Fruit fly (Drosophila melanogaster) whole organism, prepupa: ENCODE data around the gene CG3505.

Experiments used
- Blimp-1 ChIP-seq: fragments of 200-800 bp; sonication (Bioruptor generic); optimal IDR thresholded peaks from 3 replicates; lab custom pipeline; 2017; ENCODE audit warnings: missing biosample characterization, missing genetic modification characterization, mild to moderate bottlenecking, moderate library complexity, missing genetic modification reagents
- CG10669 ChIP-seq: fragments of 200-800 bp; sonication (Bioruptor generic); optimal IDR thresholded peaks from 3 replicates; lab custom pipeline; 2018; ENCODE audit warnings: missing biosample characterization, mild to moderate bottlenecking, missing genetic modification characterization, moderate library complexity
- CG11294 ChIP-seq: fragments of 200-800 bp; sonication (Bioruptor generic); IDR thresholded peaks from 2 replicates; pipeline ENCODE4 v1.3.6; 2022; ENCODE audit warnings: missing biosample characterization, missing genetic modification characterization
- CG15336 ChIP-seq: fragments of 200-800 bp; sonication (Bioruptor generic); IDR thresholded peaks from 2 replicates; pipeline ENCODE4 v1.3.6; 2022; ENCODE audit warnings: missing biosample characterization, missing genetic modification characterization
- CG16779 ChIP-seq: fragments of 200-800 bp; sonication (Bioruptor generic); optimal IDR thresholded peaks from 3 replicates; lab custom pipeline; 2017; ENCODE audit warnings: missing biosample characterization, mild to moderate bottlenecking, missing genetic modification characterization
- CG3032 ChIP-seq: fragments of 200-800 bp; optimal IDR thresholded peaks from 2 replicates; lab custom pipeline; 2019; ENCODE audit warnings: missing biosample characterization, mild to moderate bottlenecking, missing genetic modification characterization, moderate library complexity
- CG32006 ChIP-seq: fragments of 200-800 bp; sonication (Bioruptor generic); optimal IDR thresholded peaks from 3 replicates; lab custom pipeline; 2017; ENCODE audit warnings: missing biosample characterization, mild to moderate bottlenecking, missing genetic modification characterization
- CG3919 ChIP-seq: fragments of 200-800 bp; sonication (Bioruptor generic); optimal IDR thresholded peaks from 3 replicates; lab custom pipeline; 2016; ENCODE audit warnings: missing biosample characterization, missing genetic modification characterization
- CG4318 ChIP-seq: fragments of 200-800 bp; sonication (Bioruptor generic); optimal IDR thresholded peaks from 3 replicates; lab custom pipeline; 2017; ENCODE audit warnings: missing biosample characterization, mild to moderate bottlenecking, missing genetic modification characterization
- CG6163 ChIP-seq: fragments of 200-800 bp; sonication (Bioruptor generic); IDR thresholded peaks from 3 replicates; pipeline ENCODE4 v1.3.6; 2022; ENCODE audit warnings: missing biosample characterization, missing genetic modification characterization
- CG6276 ChIP-seq: fragments of 200-800 bp; sonication (Bioruptor generic); optimal IDR thresholded peaks from 2 replicates; lab custom pipeline; 2017; ENCODE audit warnings: missing biosample characterization, mild to moderate bottlenecking, missing genetic modification characterization
- CG6792 ChIP-seq: fragments of 200-800 bp; sonication (Bioruptor generic); optimal IDR thresholded peaks from 3 replicates; lab custom pipeline; 2016; ENCODE audit warnings: missing biosample characterization, missing genetic modification characterization
- CG6808 ChIP-seq: fragments of 200-800 bp; sonication (Bioruptor generic); optimal IDR thresholded peaks from 3 replicates; lab custom pipeline; 2017; ENCODE audit warnings: missing biosample characterization, missing genetic modification characterization, mild to moderate bottlenecking, moderate library complexity, missing genetic modification reagents
- CG6854 ChIP-seq: fragments of 200-800 bp; sonication (Bioruptor generic); optimal IDR thresholded peaks from 2 replicates; lab custom pipeline; 2017; ENCODE audit warnings: missing biosample characterization, mild to moderate bottlenecking, missing genetic modification characterization
- CG7368 ChIP-seq: fragments of 200-800 bp; sonication (Bioruptor generic); optimal IDR thresholded peaks from 3 replicates; lab custom pipeline; 2016; ENCODE audit warnings: missing biosample characterization, missing genetic modification characterization
- CG8119 ChIP-seq: fragments of 200-800 bp; sonication (Bioruptor generic); IDR thresholded peaks from 3 replicates; pipeline ENCODE4 v1.3.6; 2022; ENCODE audit warnings: missing biosample characterization, missing genetic modification characterization
- CG8319 ChIP-seq: fragments of 200-800 bp; sonication (Bioruptor generic); optimal IDR thresholded peaks from 3 replicates; lab custom pipeline; 2016; ENCODE audit warnings: missing biosample characterization, missing genetic modification characterization
- CG8632 ChIP-seq: fragments of 200-800 bp; sonication (Bioruptor generic); optimal IDR thresholded peaks from 3 replicates; lab custom pipeline; 2016; ENCODE audit warnings: missing biosample characterization, missing genetic modification characterization
- Eip75B ChIP-seq: fragments of 200-800 bp; sonication (Bioruptor generic); optimal IDR thresholded peaks from 3 replicates; lab custom pipeline; 2016; ENCODE audit warnings: missing biosample characterization, missing genetic modification characterization
- Eip78C ChIP-seq: fragments of 200-800 bp; sonication (Bioruptor generic); peaks from one replicate; lab custom pipeline; 2016; ENCODE audit warnings: missing biosample characterization, missing genetic modification characterization
- Eip93F ChIP-seq: fragments of 200-800 bp; sonication (Bioruptor generic); optimal IDR thresholded peaks from 2 replicates; lab custom pipeline; 2016; ENCODE audit warnings: missing biosample characterization, mild to moderate bottlenecking, missing genetic modification characterization
- Ets96B ChIP-seq: fragments of 200-800 bp; optimal IDR thresholded peaks from 2 replicates; lab custom pipeline; 2019; ENCODE audit warnings: missing biosample characterization, mild to moderate bottlenecking, missing genetic modification characterization, moderate library complexity
- Hr4 ChIP-seq: fragments of 200-800 bp; sonication (Bioruptor generic); optimal IDR thresholded peaks from 3 replicates; lab custom pipeline; 2016; ENCODE audit warnings: missing biosample characterization, missing genetic modification characterization
- Lpt ChIP-seq: fragments of 200-800 bp; sonication (Bioruptor generic); optimal IDR thresholded peaks from 3 replicates; lab custom pipeline; 2016; ENCODE audit warnings: missing biosample characterization, missing genetic modification characterization
- Met ChIP-seq: fragments of 200-800 bp; sonication (Bioruptor generic); optimal IDR thresholded peaks from 3 replicates; lab custom pipeline; 2016; ENCODE audit warnings: missing biosample characterization, missing genetic modification characterization
- Smox ChIP-seq: fragments of 200-800 bp; sonication (Bioruptor generic); optimal IDR thresholded peaks from 3 replicates; lab custom pipeline; 2016; ENCODE audit warnings: missing biosample characterization, missing genetic modification characterization
- Sox102F ChIP-seq: fragments of 200-800 bp; sonication (Bioruptor generic); optimal IDR thresholded peaks from 2 replicates; lab custom pipeline; 2016; ENCODE audit warnings: missing biosample characterization, mild to moderate bottlenecking, missing genetic modification characterization
- Sox14 ChIP-seq: fragments of 200-800 bp; sonication (Bioruptor generic); optimal IDR thresholded peaks from 3 replicates; lab custom pipeline; 2016; ENCODE audit warnings: missing biosample characterization, missing genetic modification characterization
- cyc ChIP-seq: fragments of 200-800 bp; sonication (Bioruptor generic); optimal IDR thresholded peaks from 3 replicates; lab custom pipeline; 2016; ENCODE audit warnings: missing biosample characterization, missing genetic modification characterization
- dac ChIP-seq: fragments of 200-800 bp; sonication (Bioruptor generic); optimal IDR thresholded peaks from 2 replicates; lab custom pipeline; 2017; ENCODE audit warnings: missing biosample characterization, mild to moderate bottlenecking, missing genetic modification characterization
- dsx ChIP-seq: fragments of 200-800 bp; optimal IDR thresholded peaks from 3 replicates; lab custom pipeline; 2019; ENCODE audit warnings: missing biosample characterization, mild to moderate bottlenecking, missing genetic modification characterization, moderate library complexity; ENCODE audit not compliant: poor library complexity, severe bottlenecking
- eg ChIP-seq: fragments of 200-800 bp; sonication (Bioruptor generic); IDR thresholded peaks from 3 replicates; pipeline ENCODE4 v1.3.6; 2022; ENCODE audit warnings: missing biosample characterization, missing genetic modification characterization
- esn ChIP-seq: fragments of 200-800 bp; sonication (Bioruptor generic); optimal IDR thresholded peaks from 2 replicates; lab custom pipeline; 2016; ENCODE audit warnings: missing biosample characterization, mild to moderate bottlenecking, missing genetic modification characterization, moderate library complexity
- fd59A ChIP-seq: fragments of 200-800 bp; sonication (Bioruptor generic); optimal IDR thresholded peaks from 2 replicates; lab custom pipeline; 2017; ENCODE audit warnings: missing biosample characterization, mild to moderate bottlenecking, missing genetic modification characterization, missing genetic modification reagents
- fkh ChIP-seq: fragments of 200-800 bp; sonication (Bioruptor generic); optimal IDR thresholded peaks from 3 replicates; lab custom pipeline; 2017; ENCODE audit warnings: missing biosample characterization, mild to moderate bottlenecking, missing genetic modification characterization, moderate library complexity
- lz ChIP-seq: fragments of 200-800 bp; sonication (Bioruptor generic); optimal IDR thresholded peaks from 3 replicates; lab custom pipeline; 2016; ENCODE audit warnings: missing biosample characterization, missing genetic modification characterization
- net ChIP-seq: fragments of 200-800 bp; sonication (Bioruptor generic); optimal IDR thresholded peaks from 3 replicates; lab custom pipeline; 2016; ENCODE audit warnings: missing biosample characterization, missing genetic modification characterization
- pdm3 ChIP-seq: fragments of 200-800 bp; sonication (Bioruptor generic); optimal IDR thresholded peaks from 3 replicates; lab custom pipeline; 2016; ENCODE audit warnings: missing biosample characterization, missing genetic modification characterization
- ss ChIP-seq, 2 experiments: fragments of 200-800 bp; sonication (Bioruptor generic); optimal IDR thresholded peaks; 2 replicates in 1 of 2; 3 replicates in 1 of 2; lab custom pipeline; 2017 to 2018; ENCODE audit warnings: mild to moderate bottlenecking in 2 of 2, missing biosample characterization in 2 of 2, missing genetic modification characterization in 2 of 2, moderate library complexity in 1 of 2
- svp ChIP-seq: fragments of 200-800 bp; sonication (Bioruptor generic); peaks from one replicate; lab custom pipeline; 2016; ENCODE audit warnings: missing biosample characterization, missing genetic modification characterization
- topi ChIP-seq: fragments of 200-800 bp; sonication (Bioruptor generic); optimal IDR thresholded peaks from 3 replicates; lab custom pipeline; 2016; ENCODE audit warnings: missing biosample characterization, missing genetic modification characterization

The CG3505 gene

DNA sequence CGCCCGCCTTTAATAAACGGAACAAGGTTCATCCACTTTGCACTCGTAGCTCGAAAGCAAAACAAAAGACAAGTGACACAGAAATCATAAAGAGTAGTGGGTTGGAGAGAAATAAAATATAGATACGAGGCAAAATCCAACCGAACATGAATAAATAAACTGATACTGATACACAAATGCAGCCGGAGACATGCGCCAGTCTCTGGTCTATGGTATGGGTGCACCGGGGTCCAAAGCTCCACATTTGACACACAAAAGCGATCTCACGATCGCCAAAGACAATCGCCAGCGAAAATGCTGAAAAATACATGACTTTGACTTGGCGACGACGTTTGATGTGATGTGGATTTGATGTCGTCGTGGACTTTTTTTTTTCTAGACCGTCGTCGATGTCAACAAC is 48.0 kb downstream of the CG3505 start:
- TF ChIP-seq CG32006 (GFP tag; lab: Kevin White, UChicago): no peak
- no peak for TF ChIP-seq Hr4 (GFP tag; lab: Kevin White, UChicago)
- no peak for TF ChIP-seq fd59A
- TF ChIP-seq CG6808 (GFP tag; lab: Kevin White, UChicago): peak; percentile 37
- peak; percentile 32; the same call in 1 of the 3 replicates for TF ChIP-seq eg (GFP tag; lab: Robert Waterston, UW)
- no peak for TF ChIP-seq pdm3 (GFP tag; lab: Kevin White, UChicago)
- no peak for TF ChIP-seq topi
- TF ChIP-seq CG16779 (tag; lab: Kevin White, UChicago): no peak
- TF ChIP-seq CG10669 (GFP tag; lab: Kevin White, UChicago): no peak
- TF ChIP-seq dac (GFP tag; lab: Kevin White, UChicago): no peak
- no peak for TF ChIP-seq Met (GFP tag; lab: Kevin White, UChicago)
- TF ChIP-seq CG6854 (GFP tag; lab: Kevin White, UChicago): no peak
- peak; percentile 14 to 23 for TF ChIP-seq ss (GFP tag; optimal IDR thresholded peaks at IDR 0.05; lab: Kevin White, UChicago)
- TF ChIP-seq CG6276 (GFP tag; lab: Kevin White, UChicago): peak; percentile 42
- TF ChIP-seq CG11294 (GFP tag; lab: Robert Waterston, UW): no peak
- no peak for TF ChIP-seq CG7368 (GFP tag; lab: Kevin White, UChicago)
- TF ChIP-seq CG3032 (tag; lab: Kevin White, UChicago): no peak

DNA sequence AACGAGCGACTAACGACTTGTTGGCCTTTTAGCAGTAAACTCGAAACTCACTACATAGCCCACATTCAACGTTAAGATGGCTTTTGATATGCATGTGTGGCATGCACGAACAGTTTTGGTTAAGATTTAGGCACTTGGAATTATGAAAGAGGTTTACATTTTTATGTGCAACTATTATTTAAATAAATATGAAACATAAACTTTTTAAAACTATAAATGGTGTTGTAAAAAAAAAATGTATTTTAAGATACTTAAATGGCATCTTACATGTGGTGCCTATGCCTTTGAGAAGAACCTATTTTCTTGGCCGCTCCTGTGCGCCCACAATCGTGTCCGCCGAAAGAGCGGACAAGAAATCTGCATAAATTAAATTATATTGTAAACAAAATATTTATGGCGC is 49.1 kb downstream of the CG3505 start:
- no peak for TF ChIP-seq dsx (GFP tag; lab: Kevin White, UChicago)
- no peak for TF ChIP-seq CG8319 (GFP tag; lab: Kevin White, UChicago)
- no peak for TF ChIP-seq CG3919 (GFP tag; lab: Kevin White, UChicago)
- TF ChIP-seq Eip93F (GFP tag; lab: Kevin White, UChicago): no peak
- no peak for TF ChIP-seq Blimp-1 (GFP tag; lab: Kevin White, UChicago)
- no peak for TF ChIP-seq net (GFP tag; lab: Kevin White, UChicago)
- TF ChIP-seq Hr4 (GFP tag; lab: Kevin White, UChicago): no peak
- no peak for TF ChIP-seq CG6854 (GFP tag; lab: Kevin White, UChicago)
- TF ChIP-seq fkh (GFP tag; lab: Kevin White, UChicago): no peak
- no peak for TF ChIP-seq CG8632 (GFP tag; lab: Kevin White, UChicago)
- peak; percentile 61 for TF ChIP-seq Eip78C (GFP tag; lab: Kevin White, UChicago)
- no peak for TF ChIP-seq CG3032 (tag; lab: Kevin White, UChicago)
- TF ChIP-seq Lpt (GFP tag; lab: Kevin White, UChicago): no peak
- no peak for TF ChIP-seq Sox102F (GFP tag; lab: Kevin White, UChicago)
- no peak for TF ChIP-seq pdm3 (GFP tag; lab: Kevin White, UChicago)
- TF ChIP-seq CG32006 (GFP tag; lab: Kevin White, UChicago): no peak
- TF ChIP-seq topi: no peak
- TF ChIP-seq CG10669 (GFP tag; lab: Kevin White, UChicago): no peak
- no peak for TF ChIP-seq Smox (GFP tag; lab: Kevin White, UChicago)
- peak; percentile 48; the same call in 1 of the 2 replicates for TF ChIP-seq CG15336 (GFP tag; lab: Robert Waterston, UW)
- no peak for TF ChIP-seq CG8119 (GFP tag; lab: Robert Waterston, UW)
- no peak for TF ChIP-seq CG6808 (GFP tag; lab: Kevin White, UChicago)
- peak; percentile 10; the same call in 1 of the 3 replicates for TF ChIP-seq CG6163 (GFP tag; lab: Robert Waterston, UW)
- no peak for TF ChIP-seq lz
- TF ChIP-seq Eip75B: no peak
- no peak for TF ChIP-seq esn (GFP tag; lab: Kevin White, UChicago)
- TF ChIP-seq CG7368 (GFP tag; lab: Kevin White, UChicago): no peak
- no peak for TF ChIP-seq cyc
- no peak for TF ChIP-seq Ets96B (tag; lab: Kevin White, UChicago)
- TF ChIP-seq CG6792 (GFP tag; lab: Kevin White, UChicago): no peak
- peak; percentile 7; the same call in 2 of the 3 replicates for TF ChIP-seq eg (GFP tag; lab: Robert Waterston, UW)
- no peak for TF ChIP-seq Sox14 (GFP tag; lab: Kevin White, UChicago)
- TF ChIP-seq dac (GFP tag; lab: Kevin White, UChicago): no peak
- no peak for TF ChIP-seq CG4318 (GFP tag; lab: Kevin White, UChicago)
- no peak for TF ChIP-seq CG11294 (GFP tag; lab: Robert Waterston, UW)
- TF ChIP-seq svp (GFP tag; lab: Kevin White, UChicago): no peak
